Fruit fly (Drosophila melanogaster): ENCODE data around the gene pic.

The pic gene

DNA sequence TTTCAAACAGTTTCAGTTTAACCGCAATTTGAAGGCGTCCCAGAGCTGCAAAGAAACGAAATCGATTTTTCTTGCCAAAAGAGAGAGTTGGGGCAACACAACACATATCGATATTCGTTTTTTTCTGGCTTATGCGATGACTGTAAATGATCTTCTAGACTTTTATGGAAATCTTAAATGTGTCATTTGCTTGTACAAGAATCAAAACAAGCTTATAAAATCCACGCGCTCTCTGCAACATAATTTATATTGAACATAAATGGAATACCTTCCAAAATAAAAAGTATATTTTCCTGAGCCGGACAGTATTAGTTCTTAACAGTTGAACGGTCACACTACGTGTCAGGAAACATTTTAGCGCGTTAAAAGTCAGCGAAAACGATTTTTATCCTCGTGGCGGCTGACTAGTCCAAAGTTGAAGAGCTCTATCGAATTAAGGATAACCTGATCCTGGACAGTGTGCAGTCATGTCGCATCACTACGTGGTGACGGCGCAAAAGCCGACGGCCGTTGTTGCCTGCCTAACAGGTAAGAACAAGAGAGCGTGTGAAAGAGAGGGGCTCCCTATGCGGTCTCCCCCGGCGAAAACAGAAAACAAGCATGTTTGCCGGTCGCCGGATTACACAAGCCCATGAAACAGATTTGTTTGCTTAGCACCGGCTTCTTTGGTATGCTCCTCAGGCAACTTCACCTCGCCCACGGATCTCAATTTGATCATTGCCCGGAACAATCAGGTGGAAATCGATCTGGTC lies at the start of gene pic:
pic (plus strand) TSS at position 304 of the 752 bp plus-strand sequence.
- TF ChIP-seq CG7101 (tag; optimal IDR thresholded peaks at IDR 0.05) (no peak), Clk (GFP tag; optimal IDR thresholded peaks at IDR 0.05) (no peak), bab1 (GFP tag; optimal IDR thresholded peaks at IDR 0.05) (peak; percentile 78), cnc (optimal IDR thresholded peaks at IDR 0.05) (no peak), kay (GFP tag; ENCODE audit: borderline replicate concordance) (no peak), tj (GFP tag; optimal IDR thresholded peaks at IDR 0.05) (peak; percentile 1), CG1620 (GFP tag; optimal IDR thresholded peaks at IDR 0.05) (no peak), CG5204 (GFP tag; optimal IDR thresholded peaks at IDR 0.05) (no peak), CG11617 (GFP tag; optimal IDR thresholded peaks at IDR 0.05) (no peak), CG7045 (GFP tag; optimal IDR thresholded peaks at IDR 0.05) (no peak), CG12768 (GFP tag; optimal IDR thresholded peaks at IDR 0.05) (no peak), CG33017 (tag; optimal IDR thresholded peaks at IDR 0.05) (no peak), Hr96 (GFP tag; optimal IDR thresholded peaks at IDR 0.05) (no peak), cic (GFP tag; optimal IDR thresholded peaks at IDR 0.05) (no peak), CG14711 (tag; optimal IDR thresholded peaks at IDR 0.05) (peak; percentile 34), Mnt (GFP tag; optimal IDR thresholded peaks at IDR 0.05) (peak; percentile 11), Crg-1 (GFP tag; optimal IDR thresholded peaks at IDR 0.05) (peak; percentile 28), pad (GFP tag; optimal IDR thresholded peaks at IDR 0.05) (peak; percentile 2), ovo (GFP tag; optimal IDR thresholded peaks at IDR 0.05) (no peak), toe (GFP tag; optimal IDR thresholded peaks at IDR 0.05) (no peak)

DNA sequence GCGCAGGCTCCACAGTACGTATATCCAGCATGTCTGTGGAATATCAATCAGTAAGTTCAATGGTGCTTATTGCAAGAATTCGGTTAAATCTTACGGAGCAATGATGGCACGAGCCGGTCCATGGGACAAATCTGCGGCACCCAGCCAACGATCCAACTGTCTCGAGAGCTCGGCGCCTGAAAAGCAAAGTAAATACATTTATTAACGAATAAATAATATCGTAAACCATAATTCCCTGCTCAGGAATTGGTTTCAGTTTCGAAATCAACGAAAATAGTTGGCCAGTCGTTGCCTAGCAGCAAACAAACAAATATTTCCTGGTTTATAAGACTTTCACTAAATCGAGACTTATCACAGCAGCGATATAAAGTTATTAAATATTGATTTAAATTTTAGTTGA lies 42.5 kb upstream of the pic start, which contains the start of gene CG11656:
CG11656 (plus strand) TSS at position 301 of the 400 bp plus-strand sequence.
- TF ChIP-seq CG14711 (tag; optimal IDR thresholded peaks at IDR 0.05): no peak
- no peak for TF ChIP-seq Hr96 (GFP tag; optimal IDR thresholded peaks at IDR 0.05)
- TF ChIP-seq ovo (GFP tag; optimal IDR thresholded peaks at IDR 0.05): no peak
- TF ChIP-seq Crg-1 (GFP tag; optimal IDR thresholded peaks at IDR 0.05): no peak
- TF ChIP-seq CG33017 (tag; optimal IDR thresholded peaks at IDR 0.05): no peak
- no peak for TF ChIP-seq CG1620 (GFP tag; optimal IDR thresholded peaks at IDR 0.05)
- no peak for TF ChIP-seq Mnt (GFP tag; optimal IDR thresholded peaks at IDR 0.05)
- TF ChIP-seq pad (GFP tag; optimal IDR thresholded peaks at IDR 0.05): no peak
- TF ChIP-seq kay (GFP tag; ENCODE audit: borderline replicate concordance): no peak
- no peak for TF ChIP-seq CG12768 (GFP tag; optimal IDR thresholded peaks at IDR 0.05)
- TF ChIP-seq toe (GFP tag; optimal IDR thresholded peaks at IDR 0.05): no peak
- TF ChIP-seq bab1 (GFP tag; optimal IDR thresholded peaks at IDR 0.05): no peak
- TF ChIP-seq Clk (GFP tag; optimal IDR thresholded peaks at IDR 0.05): no peak
- TF ChIP-seq cnc (optimal IDR thresholded peaks at IDR 0.05): no peak

DNA sequence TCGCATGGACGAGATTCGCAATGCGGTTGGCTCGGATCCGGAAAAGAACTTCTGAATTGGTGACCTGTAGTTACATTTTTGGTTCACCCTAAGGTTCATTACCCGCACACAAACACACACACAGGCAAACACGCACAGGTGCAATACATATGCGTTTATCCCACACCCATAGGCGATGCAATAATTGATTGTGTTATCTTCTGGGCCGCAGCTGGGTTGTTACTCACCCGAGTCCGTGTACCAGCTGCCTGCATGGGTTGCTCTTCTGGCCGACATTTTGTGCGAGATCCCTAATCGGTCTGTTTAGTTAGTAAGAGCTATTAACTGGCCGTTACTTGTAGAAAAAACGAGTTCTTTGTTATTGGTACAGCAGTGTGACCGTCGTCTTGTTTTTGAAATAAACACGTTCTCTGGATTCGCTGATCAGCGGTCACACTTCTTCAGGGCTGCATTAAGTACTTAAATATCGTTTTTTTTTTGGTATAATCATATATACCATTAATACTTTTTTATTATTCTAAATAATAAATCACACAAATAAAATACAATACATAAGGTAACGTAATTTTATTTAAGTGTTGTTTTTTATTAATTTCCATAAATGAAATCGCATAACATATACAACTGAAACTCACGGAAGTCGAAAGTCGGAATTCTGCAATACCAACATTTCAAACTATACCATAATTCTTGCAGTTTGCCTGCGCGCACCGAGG lies 41.0 kb upstream of the pic start, which contains the start of gene CG8031:
CG8031 (minus strand) TSS at position 406 of the 716 bp plus-strand sequence.
- TF ChIP-seq Mnt (GFP tag; optimal IDR thresholded peaks at IDR 0.05) (peak; percentile 51), Hr96 (GFP tag; optimal IDR thresholded peaks at IDR 0.05) (no peak), CG7101 (tag; optimal IDR thresholded peaks at IDR 0.05) (peak; percentile 53), bab1 (GFP tag; optimal IDR thresholded peaks at IDR 0.05) (peak; percentile 21)

DNA sequence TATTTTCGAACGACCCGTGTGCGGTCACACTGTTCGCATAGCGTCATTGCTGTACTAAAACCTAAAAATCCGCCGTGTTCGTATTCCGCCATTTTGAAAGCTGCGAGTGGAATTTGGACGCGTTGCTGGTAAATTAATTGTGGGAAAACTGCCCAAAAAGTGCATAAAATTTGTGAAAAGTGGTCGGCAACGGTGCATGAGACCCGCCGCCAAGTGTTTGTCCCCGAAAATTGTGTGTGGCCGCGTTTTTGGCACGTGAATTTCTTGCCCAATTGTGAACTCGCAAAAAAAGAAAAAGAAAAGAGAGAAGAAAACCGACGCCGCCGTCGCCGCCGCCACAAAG lies 40.5 kb upstream of the pic start, which contains the start of gene CtBP:
CtBP (plus strand) TSS at position 29 of the 343 bp plus-strand sequence.
- no peak for TF ChIP-seq tj (GFP tag; optimal IDR thresholded peaks at IDR 0.05)
- no peak for TF ChIP-seq Hr96 (GFP tag; optimal IDR thresholded peaks at IDR 0.05)
- no peak for TF ChIP-seq bab1 (GFP tag; optimal IDR thresholded peaks at IDR 0.05)
- TF ChIP-seq CG7101 (tag; optimal IDR thresholded peaks at IDR 0.05): no peak
- no peak for TF ChIP-seq Crg-1 (GFP tag; optimal IDR thresholded peaks at IDR 0.05)
- TF ChIP-seq toe (GFP tag; optimal IDR thresholded peaks at IDR 0.05): no peak
- TF ChIP-seq cnc (optimal IDR thresholded peaks at IDR 0.05): no peak
- TF ChIP-seq ovo (GFP tag; optimal IDR thresholded peaks at IDR 0.05): no peak
- TF ChIP-seq CG5204 (GFP tag; optimal IDR thresholded peaks at IDR 0.05): no peak
- no peak for TF ChIP-seq Clk (GFP tag; optimal IDR thresholded peaks at IDR 0.05)
- TF ChIP-seq CG12768 (GFP tag; optimal IDR thresholded peaks at IDR 0.05): no peak
- TF ChIP-seq CG7045 (GFP tag; optimal IDR thresholded peaks at IDR 0.05): no peak
- TF ChIP-seq pad (GFP tag; optimal IDR thresholded peaks at IDR 0.05): no peak
- no peak for TF ChIP-seq CG1620 (GFP tag; optimal IDR thresholded peaks at IDR 0.05)
- no peak for TF ChIP-seq CG33017 (tag; optimal IDR thresholded peaks at IDR 0.05)
- TF ChIP-seq kay (GFP tag; ENCODE audit: borderline replicate concordance): no peak
- TF ChIP-seq CG11617 (GFP tag; optimal IDR thresholded peaks at IDR 0.05): no peak

DNA sequence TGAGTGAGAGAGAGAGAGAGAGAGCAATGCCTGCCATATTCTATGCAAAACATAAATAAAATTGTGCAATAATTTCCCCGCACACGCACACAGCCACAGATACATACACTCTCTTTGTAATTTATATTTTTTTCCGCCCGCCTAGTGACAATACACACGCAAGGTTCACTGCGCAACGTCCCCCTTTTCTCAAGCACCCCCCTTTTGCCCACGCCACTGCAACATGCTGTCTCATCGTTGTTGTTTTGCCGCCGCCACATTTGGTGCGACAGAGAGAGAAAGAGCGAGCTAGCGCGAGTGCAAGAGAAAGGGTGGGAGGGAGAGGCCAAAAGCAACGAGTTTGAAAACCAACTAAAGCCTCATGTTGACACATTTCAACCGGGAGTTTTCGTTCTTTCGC lies 39.7 kb upstream of the pic start:
- TF ChIP-seq CG12768 (GFP tag; optimal IDR thresholded peaks at IDR 0.05): peak; percentile 80
- TF ChIP-seq CG11617 (GFP tag; optimal IDR thresholded peaks at IDR 0.05): peak; percentile 65
- TF ChIP-seq CG5204 (GFP tag; optimal IDR thresholded peaks at IDR 0.05): no peak
- TF ChIP-seq CG1620 (GFP tag; optimal IDR thresholded peaks at IDR 0.05): peak; percentile 71
- peak; percentile 72 for TF ChIP-seq Hr96 (GFP tag; optimal IDR thresholded peaks at IDR 0.05)
- peak; percentile 34 for TF ChIP-seq CG7045 (GFP tag; optimal IDR thresholded peaks at IDR 0.05)
- TF ChIP-seq kay (GFP tag; ENCODE audit: borderline replicate concordance): no peak
- peak; percentile 87 for TF ChIP-seq pad (GFP tag; optimal IDR thresholded peaks at IDR 0.05)
- TF ChIP-seq Clk (GFP tag; optimal IDR thresholded peaks at IDR 0.05): peak; percentile 30
- TF ChIP-seq CG33017 (tag; optimal IDR thresholded peaks at IDR 0.05): peak; percentile 42
- peak; percentile 83 for TF ChIP-seq cic (GFP tag; optimal IDR thresholded peaks at IDR 0.05)
- TF ChIP-seq Crg-1 (GFP tag; optimal IDR thresholded peaks at IDR 0.05): peak; percentile 63
- peak; percentile 91 to 95 for TF ChIP-seq cnc (optimal IDR thresholded peaks at IDR 0.05)
- TF ChIP-seq toe (GFP tag; optimal IDR thresholded peaks at IDR 0.05): peak; percentile 37
- peak; percentile 62 for TF ChIP-seq CG7101 (tag; optimal IDR thresholded peaks at IDR 0.05)
- peak; percentile 84 for TF ChIP-seq Mnt (GFP tag; optimal IDR thresholded peaks at IDR 0.05)
- peak; percentile 80 for TF ChIP-seq tj (GFP tag; optimal IDR thresholded peaks at IDR 0.05)
- TF ChIP-seq bab1 (GFP tag; optimal IDR thresholded peaks at IDR 0.05): peak; percentile 6
- TF ChIP-seq ovo (GFP tag; optimal IDR thresholded peaks at IDR 0.05): peak; percentile 48
- peak; percentile 63 for TF ChIP-seq CG14711 (tag; optimal IDR thresholded peaks at IDR 0.05)

Measured in whole organism, adult.